Worm (Caenorhabditis elegans): ENCODE data around the gene ptb-1.
A peak's percentile ranks its signal among the peaks of the same experiment; 100 is the strongest.

The ptb-1 gene

DNA sequence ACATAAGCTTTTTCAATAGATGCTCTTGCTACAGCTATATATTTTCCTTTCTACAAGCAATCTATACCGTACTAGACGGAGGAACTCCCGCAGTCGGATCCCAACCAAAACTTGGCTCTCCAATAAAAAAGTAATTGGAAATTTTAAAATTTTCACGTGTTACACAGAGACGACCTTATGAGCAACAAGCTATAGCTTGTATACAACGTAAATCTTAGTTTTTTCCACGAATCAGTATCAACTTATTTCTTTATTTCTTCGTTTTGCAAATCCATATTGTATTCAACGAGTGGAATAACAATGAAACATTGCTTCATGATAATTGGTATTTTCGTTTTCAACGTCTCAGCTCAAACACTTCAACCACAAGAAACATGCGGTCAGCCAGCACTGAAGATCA, 32.0 kb upstream of the ptb-1 start, which contains the start of gene M28.4:
Gene M28.4 (plus strand): TSS at position 301 of the 400 bp plus-strand sequence.
- TF ChIP-seq tbx-2 (tag; optimal IDR thresholded peaks at IDR 0.05) (no peak), F13H6.1 (tag; optimal IDR thresholded peaks at IDR 0.05) (no peak), ceh-24 (tag; optimal IDR thresholded peaks at IDR 0.05) (no peak), mec-3 (tag; optimal IDR thresholded peaks at IDR 0.05; ENCODE audit: borderline replicate concordance) (no peak), ceh-22 (tag; optimal IDR thresholded peaks at IDR 0.05) (no peak), unc-55 (GFP tag; optimal IDR thresholded peaks at IDR 0.05) (no peak), rnt-1 (tag; optimal IDR thresholded peaks at IDR 0.05) (no peak), pros-1 (tag; optimal IDR thresholded peaks at IDR 0.05) (no peak), unc-86 (tag; optimal IDR thresholded peaks at IDR 0.05) (no peak), eyg-1 (tag; optimal IDR thresholded peaks at IDR 0.05) (no peak), ceh-48 (tag; optimal IDR thresholded peaks at IDR 0.05) (no peak), unc-3 (GFP tag; conservative IDR thresholded peaks at IDR 0.05) (no peak), unc-3 (tag; optimal IDR thresholded peaks at IDR 0.05) (no peak), hlh-8 (tag; optimal IDR thresholded peaks at IDR 0.05) (no peak), ceh-9 (tag; optimal IDR thresholded peaks at IDR 0.05) (no peak), pha-2 (tag; optimal IDR thresholded peaks at IDR 0.05) (no peak)

DNA sequence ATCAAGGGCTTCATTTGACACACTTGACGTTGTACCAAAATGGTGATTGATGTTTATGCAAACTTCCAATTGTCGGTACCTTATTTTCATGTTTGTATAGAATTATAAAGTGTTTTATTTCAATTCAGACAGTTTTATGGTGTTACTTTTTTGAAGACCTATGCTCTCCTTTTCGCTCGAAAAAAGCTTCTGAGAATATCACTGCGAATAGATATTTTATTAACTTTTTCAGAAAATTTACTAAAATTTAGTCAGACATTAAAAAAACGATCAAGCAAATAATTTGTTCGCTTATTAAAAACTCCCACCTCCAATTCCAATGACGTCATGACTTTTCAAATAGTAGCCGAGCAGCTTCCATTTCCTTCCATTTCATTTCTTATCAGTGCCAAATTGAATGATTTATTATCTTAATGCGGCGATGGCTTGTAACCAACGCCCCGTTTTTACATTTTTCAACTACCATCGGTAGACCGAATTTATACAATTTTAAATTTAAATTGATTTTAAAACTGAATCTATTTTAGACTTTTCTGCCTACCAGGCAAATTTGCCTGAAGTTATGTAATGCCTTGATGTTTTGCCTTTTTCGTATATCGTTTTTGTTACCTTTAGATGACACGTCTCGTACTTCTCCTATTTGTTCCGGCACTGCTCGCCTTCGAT, 28.4 kb upstream of the ptb-1 start, which contains the start of gene M28.10:
Gene M28.10 (plus strand): TSS at position 616 of the 666 bp plus-strand sequence.
- TF ChIP-seq unc-42 (tag; optimal IDR thresholded peaks at IDR 0.05), result no peak
- no peak for TF ChIP-seq pqm-1 (tag; optimal IDR thresholded peaks at IDR 0.05)
- no peak for TF ChIP-seq ahr-1 (tag; optimal IDR thresholded peaks at IDR 0.05)
- TF ChIP-seq ceh-22 (tag; optimal IDR thresholded peaks at IDR 0.05), result no peak
- no peak for TF ChIP-seq ceh-30 (tag; optimal IDR thresholded peaks at IDR 0.05)
- no peak for TF ChIP-seq odd-2 (tag; optimal IDR thresholded peaks at IDR 0.05)
- no peak for TF ChIP-seq pros-1 (tag; optimal IDR thresholded peaks at IDR 0.05)
- no peak for TF ChIP-seq K02D7.2 (tag; optimal IDR thresholded peaks at IDR 0.05)
- no peak for TF ChIP-seq ceh-18 (tag; optimal IDR thresholded peaks at IDR 0.05)
- TF ChIP-seq dve-1 (tag; optimal IDR thresholded peaks at IDR 0.05), result no peak
- no peak for TF ChIP-seq ama-1 (optimal IDR thresholded peaks at IDR 0.05)
- no peak for TF ChIP-seq npax-4 (tag; optimal IDR thresholded peaks at IDR 0.05)
- no peak for TF ChIP-seq hlh-30 (tag; optimal IDR thresholded peaks at IDR 0.05; ENCODE audit: insufficient read depth)
- TF ChIP-seq tbx-7 (tag; optimal IDR thresholded peaks at IDR 0.05), result no peak
- TF ChIP-seq K09A11.1 (tag; optimal IDR thresholded peaks at IDR 0.05; ENCODE audit: insufficient read depth), result no peak
- no peak for TF ChIP-seq ceh-14 (tag; optimal IDR thresholded peaks at IDR 0.05)
- TF ChIP-seq ttx-3 (tag; optimal IDR thresholded peaks at IDR 0.05), result no peak
- no peak for TF ChIP-seq hlh-15 (tag; optimal IDR thresholded peaks at IDR 0.05)
- no peak for TF ChIP-seq ceh-2 (tag; optimal IDR thresholded peaks at IDR 0.05)

DNA sequence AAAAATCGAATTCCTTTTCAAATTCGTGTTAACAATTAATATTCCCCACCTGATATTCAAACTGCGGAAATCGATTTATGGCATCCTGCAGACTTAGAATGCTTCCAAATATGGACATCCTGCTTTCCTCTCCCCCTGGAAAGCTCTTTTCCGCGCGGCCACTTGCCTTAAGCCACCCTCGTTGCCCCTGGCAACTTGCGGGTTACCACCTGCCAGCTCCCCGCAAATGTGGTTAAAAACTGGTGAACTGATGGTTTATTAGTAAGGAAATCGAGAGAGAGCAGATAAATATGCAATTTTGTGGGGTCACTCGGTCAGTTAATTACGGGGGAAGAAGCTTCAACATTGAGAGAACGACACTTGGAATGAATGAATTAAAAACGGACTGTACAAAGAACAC, 23.3 kb upstream of the ptb-1 start, which contains the start of gene nphp-1:
Gene nphp-1 (minus strand): TSS at position 145 of the 400 bp plus-strand sequence.
- no peak for TF ChIP-seq hlh-30 (tag; optimal IDR thresholded peaks at IDR 0.05; ENCODE audit: insufficient read depth)
- TF ChIP-seq ceh-48 (tag; optimal IDR thresholded peaks at IDR 0.05), result no peak
- TF ChIP-seq lim-6 (tag; optimal IDR thresholded peaks at IDR 0.05), result no peak
- TF ChIP-seq sdc-2 (tag; optimal IDR thresholded peaks at IDR 0.05), result peak; percentile 92
- TF ChIP-seq ceh-19 (GFP tag; optimal IDR thresholded peaks at IDR 0.05), result no peak
- no peak for TF ChIP-seq ceh-22 (tag; optimal IDR thresholded peaks at IDR 0.05)

DNA sequence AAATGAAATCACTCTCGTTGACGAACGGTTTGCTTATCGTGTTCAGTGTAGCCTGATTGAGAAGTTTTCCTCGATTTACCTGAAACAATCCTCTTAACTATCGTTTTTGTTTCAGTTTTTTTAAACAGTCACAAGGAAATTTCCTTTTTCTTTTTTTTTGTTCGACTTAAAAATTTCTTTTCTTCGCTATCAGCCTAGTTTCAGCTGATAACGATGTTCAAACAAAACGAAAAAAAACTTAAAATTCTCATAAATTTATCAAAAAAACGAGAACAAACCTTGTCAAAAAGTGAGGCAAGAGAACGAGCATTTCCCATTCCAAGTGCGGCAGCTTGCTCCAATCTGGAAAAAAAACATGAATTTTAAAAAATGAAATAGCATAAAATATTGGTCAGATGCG, 21.8 kb upstream of the ptb-1 start:
- TF ChIP-seq unc-3 (GFP tag; conservative IDR thresholded peaks at IDR 0.05) (no peak), unc-3 (tag; optimal IDR thresholded peaks at IDR 0.05) (no peak), pat-9 (tag; optimal IDR thresholded peaks at IDR 0.05) (no peak), ztf-16 (tag; optimal IDR thresholded peaks at IDR 0.05) (no peak), mec-3 (tag; optimal IDR thresholded peaks at IDR 0.05; ENCODE audit: borderline replicate concordance) (no peak), elt-4 (tag; optimal IDR thresholded peaks at IDR 0.05) (no peak), ceh-18 (tag; optimal IDR thresholded peaks at IDR 0.05) (no peak), ahr-1 (tag; optimal IDR thresholded peaks at IDR 0.05) (no peak), ceh-19 (GFP tag; optimal IDR thresholded peaks at IDR 0.05) (no peak), pax-1 (tag; optimal IDR thresholded peaks at IDR 0.05) (no peak), pag-3 (tag; optimal IDR thresholded peaks at IDR 0.05; ENCODE audit: borderline replicate concordance) (no peak), ref-2 (tag; optimal IDR thresholded peaks at IDR 0.05) (no peak), hlh-8 (tag; optimal IDR thresholded peaks at IDR 0.05) (no peak), pha-4 (tag; optimal IDR thresholded peaks at IDR 0.05) (no peak), ttx-3 (tag; optimal IDR thresholded peaks at IDR 0.05) (no peak)
